Fruit fly (Drosophila melanogaster) whole organism, wandering third instar larva: ENCODE results near the gene Syp.

Experiments
- Abd-B ChIP-seq: fragments of >200 bp; optimal IDR thresholded peaks from 2 replicates; lab custom pipeline; 2017; ENCODE audit warnings: missing biosample characterization, missing genetic modification characterization
- CG32264 ChIP-seq: fragments of 200-800 bp; sonication (Bioruptor generic); optimal IDR thresholded peaks from 2 replicates; lab custom pipeline; 2016; ENCODE audit warnings: missing biosample characterization, missing genetic modification characterization
- CG9705 ChIP-seq: fragments of 200-800 bp; sonication (Bioruptor generic); optimal IDR thresholded peaks from 2 replicates; lab custom pipeline; 2018; ENCODE audit warnings: missing biosample characterization, mild to moderate bottlenecking, missing genetic modification characterization
- CrebA ChIP-seq: fragments of 200-800 bp; sonication (Bioruptor generic); optimal IDR thresholded peaks from 2 replicates; lab custom pipeline; 2016; ENCODE audit warnings: missing biosample characterization, mild to moderate bottlenecking, missing genetic modification characterization, borderline replicate concordance
- Dfd ChIP-seq: fragments of >200 bp; optimal IDR thresholded peaks from 2 replicates; lab custom pipeline; 2017; ENCODE audit warnings: missing biosample characterization, missing genetic modification characterization
- Dif ChIP-seq: fragments of 200-275, 200-300 bp; sonication (Bioruptor generic); optimal IDR thresholded peaks from 2 replicates; lab custom pipeline; 2018; ENCODE audit warnings: missing biosample characterization, missing genetic modification characterization; ENCODE audit not compliant: partially characterized antibody
- GATAd ChIP-seq: sonication (Bioruptor generic); optimal IDR thresholded peaks from 2 replicates; lab custom pipeline; 2016; ENCODE audit warnings: missing biosample characterization, missing genetic modification characterization
- HLH106 ChIP-seq: fragments of 200-800 bp; optimal IDR thresholded peaks from 3 replicates; lab custom pipeline; 2019; ENCODE audit warnings: missing biosample characterization, mild to moderate bottlenecking, missing genetic modification characterization, moderate library complexity
- Hnf4 ChIP-seq: fragments of 200-800 bp; sonication (Bioruptor generic); optimal IDR thresholded peaks from 2 replicates; lab custom pipeline; 2016; ENCODE audit warnings: missing biosample characterization, mild to moderate bottlenecking, missing genetic modification characterization
- Hr78 ChIP-seq: fragments of >200 bp; optimal IDR thresholded peaks from 2 replicates; lab custom pipeline; 2017; ENCODE audit warnings: missing biosample characterization, missing genetic modification characterization
- Hr83 ChIP-seq: fragments of 200-300 bp; sonication (Bioruptor generic); optimal IDR thresholded peaks from 2 replicates; lab custom pipeline; 2016; ENCODE audit warnings: missing biosample characterization, mild to moderate bottlenecking, missing genetic modification characterization, moderate library complexity; ENCODE audit not compliant: poor library complexity, severe bottlenecking
- Jra ChIP-seq: sonication (Bioruptor generic); optimal IDR thresholded peaks from 2 replicates; lab custom pipeline; 2016; ENCODE audit warnings: missing biosample characterization, missing genetic modification characterization
- Mio ChIP-seq: sonication (Bioruptor generic); optimal IDR thresholded peaks from 2 replicates; lab custom pipeline; 2016; ENCODE audit warnings: missing biosample characterization, missing genetic modification characterization
- Myc ChIP-seq: fragments of >200 bp; optimal IDR thresholded peaks from 2 replicates; lab custom pipeline; 2017
- N ChIP-seq: fragments of >200 bp; optimal IDR thresholded peaks from 2 replicates; lab custom pipeline; 2018; ENCODE audit warnings: missing biosample characterization, missing external identifiers, missing genetic modification characterization
- OdsH ChIP-seq: fragments of 200-800 bp; sonication (Bioruptor generic); optimal IDR thresholded peaks from 2 replicates; lab custom pipeline; 2016; ENCODE audit warnings: missing biosample characterization, mild to moderate bottlenecking, missing genetic modification characterization
- Rel ChIP-seq, 2 experiments: fragments of 200-800 bp; sonication (Bioruptor generic) in 1 of 2; optimal IDR thresholded peaks; 2 replicates in 1 of 2; 3 replicates in 1 of 2; lab custom pipeline; 2016 to 2019; ENCODE audit warnings: mild to moderate bottlenecking in 2 of 2, missing biosample characterization in 2 of 2, missing genetic modification characterization in 2 of 2, moderate library complexity in 1 of 2
- Sp1 ChIP-seq: fragments of 200-800 bp; sonication (Bioruptor generic); optimal IDR thresholded peaks from 3 replicates; lab custom pipeline; 2019; ENCODE audit warnings: missing biosample characterization, mild to moderate bottlenecking, missing genetic modification characterization, moderate library complexity
- Vsx2 ChIP-seq: fragments of 200-300, 225-300 bp; sonication (Bioruptor generic); optimal IDR thresholded peaks from 2 replicates; lab custom pipeline; 2018; ENCODE audit warnings: missing biosample characterization, missing genetic modification characterization; ENCODE audit not compliant: partially characterized antibody
- br ChIP-seq: fragments of 200-800 bp; sonication (Bioruptor generic); optimal IDR thresholded peaks from 2 replicates; lab custom pipeline; 2016; ENCODE audit warnings: missing biosample characterization, missing genetic modification characterization
- brk ChIP-seq: fragments of 200-800 bp; sonication (Bioruptor generic); optimal IDR thresholded peaks from 2 replicates; lab custom pipeline; 2016; ENCODE audit warnings: missing biosample characterization, mild to moderate bottlenecking, missing genetic modification characterization
- dl ChIP-seq, 2 experiments: fragments of 175-275, 200-275 bp in 1 of 2; fragments of 200-275 bp in 1 of 2; sonication (Bioruptor generic); optimal IDR thresholded peaks; lab custom pipeline; 2018; ENCODE audit warnings: mild to moderate bottlenecking in 2 of 2, missing biosample characterization in 2 of 2, missing genetic modification characterization in 2 of 2, moderate library complexity in 2 of 2; ENCODE audit not compliant: partially characterized antibody in 2 of 2, insufficient read depth in 1 of 2
- dmrt93B ChIP-seq: fragments of 200-800 bp; sonication (Bioruptor generic); optimal IDR thresholded peaks from 2 replicates; lab custom pipeline; 2018; ENCODE audit warnings: missing biosample characterization, mild to moderate bottlenecking, missing genetic modification characterization
- dsf ChIP-seq: sonication (Bioruptor generic); optimal IDR thresholded peaks from 2 replicates; lab custom pipeline; 2016; ENCODE audit warnings: missing biosample characterization, missing genetic modification characterization, borderline replicate concordance
- ey ChIP-seq: fragments of 200-800 bp; sonication (Bioruptor generic); optimal IDR thresholded peaks from 2 replicates; lab custom pipeline; 2016; ENCODE audit warnings: missing biosample characterization, missing genetic modification characterization
- foxo ChIP-seq, 2 experiments: fragments of 200-800 bp; sonication (Bioruptor generic); optimal IDR thresholded peaks; 2 replicates in 1 of 2; 3 replicates in 1 of 2; lab custom pipeline; 2016 to 2017; ENCODE audit warnings: missing biosample characterization in 2 of 2, missing genetic modification characterization in 2 of 2
- fru ChIP-seq: fragments of 200-800 bp; sonication (Bioruptor generic); optimal IDR thresholded peaks from 3 replicates; lab custom pipeline; 2016; ENCODE audit warnings: missing biosample characterization, mild to moderate bottlenecking, missing genetic modification characterization
- h ChIP-seq: fragments of 200-800 bp; sonication (Bioruptor generic); optimal IDR thresholded peaks from 3 replicates; lab custom pipeline; 2016; ENCODE audit warnings: missing biosample characterization, mild to moderate bottlenecking, missing genetic modification characterization
- jim ChIP-seq: fragments of 175-275, 200-325 bp; sonication (Bioruptor generic); optimal IDR thresholded peaks from 2 replicates; lab custom pipeline; 2016; ENCODE audit warnings: missing biosample characterization, mild to moderate bottlenecking, missing genetic modification characterization
- lola ChIP-seq: fragments of >200 bp; optimal IDR thresholded peaks from 2 replicates; lab custom pipeline; 2017; ENCODE audit warnings: missing biosample characterization, missing genetic modification characterization
- psq ChIP-seq: fragments of 200-800 bp; sonication (Bioruptor generic); optimal IDR thresholded peaks from 3 replicates; lab custom pipeline; 2017; ENCODE audit warnings: missing biosample characterization, mild to moderate bottlenecking, missing genetic modification characterization, moderate library complexity
- rgr ChIP-seq: fragments of 200-800 bp; sonication (Bioruptor generic); optimal IDR thresholded peaks from 3 replicates; lab custom pipeline; 2016; ENCODE audit warnings: missing biosample characterization, mild to moderate bottlenecking, missing genetic modification characterization
- sage ChIP-seq: fragments of 200-800 bp; sonication (Bioruptor generic); optimal IDR thresholded peaks from 2 replicates; lab custom pipeline; 2016; ENCODE audit warnings: missing biosample characterization, mild to moderate bottlenecking, missing genetic modification characterization
- sv ChIP-seq: fragments of 200-800 bp; sonication (Bioruptor generic); optimal IDR thresholded peaks from 3 replicates; lab custom pipeline; 2016; ENCODE audit warnings: missing biosample characterization, missing genetic modification characterization
- tai ChIP-seq: sonication (Bioruptor generic); optimal IDR thresholded peaks from 2 replicates; lab custom pipeline; 2016; ENCODE audit warnings: missing biosample characterization, missing genetic modification characterization
- usp ChIP-seq: fragments of >200 bp; optimal IDR thresholded peaks from 2 replicates; lab custom pipeline; 2017; ENCODE audit warnings: missing biosample characterization, missing genetic modification characterization
- woc ChIP-seq: sonication (Bioruptor generic); optimal IDR thresholded peaks from 2 replicates; lab custom pipeline; 2016; ENCODE audit warnings: missing biosample characterization, mild to moderate bottlenecking, missing genetic modification characterization

Gene Syp

dm6 chr3R:20765302-20766155 is 9.0 kb downstream of the Syp start:
- TF ChIP-seq dsf (GFP tag; lab: Kevin White, UChicago) (no peak), HLH106 (tag; lab: Kevin White, UChicago) (peak; percentile 82), psq (GFP tag; lab: Kevin White, UChicago) (peak; percentile 91), Hnf4 (peak; percentile 85), CrebA (peak; percentile 74), Dfd (GFP tag; lab: Kevin White, UChicago) (no peak), CG32264 (GFP tag; lab: Kevin White, UChicago) (peak; percentile 73), dmrt93B (GFP tag; lab: Kevin White, UChicago) (peak; percentile 52), foxo (GFP tag; optimal IDR thresholded peaks at IDR 0.05; lab: Kevin White, UChicago) (peak; percentile 40 to 91), OdsH (GFP tag; lab: Kevin White, UChicago) (peak; percentile 87), Dif (GFP tag; lab: Kevin White, UChicago) (peak; percentile 57), lola (no peak), Jra (peak; percentile 81), jim (GFP tag; lab: Kevin White, UChicago) (peak; percentile 91), dl (GFP tag; optimal IDR thresholded peaks at IDR 0.05; lab: Kevin White, UChicago; ENCODE audit: insufficient read depth in 1 of 2, partially characterized antibody in 2 of 2) (peak in 1 of 2 experiments; percentile 14), ey (GFP tag; lab: Kevin White, UChicago) (peak; percentile 90), Rel (GFP tag; optimal IDR thresholded peaks at IDR 0.05; lab: Kevin White, UChicago) (peak; percentile 94), Rel (tag; optimal IDR thresholded peaks at IDR 0.05; lab: Kevin White, UChicago) (peak; percentile 58), fru (GFP tag; lab: Kevin White, UChicago) (peak; percentile 87), tai (peak; percentile 94), Mio (GFP tag; lab: Kevin White, UChicago) (peak; percentile 50), CG9705 (GFP tag; lab: Kevin White, UChicago) (peak; percentile 21), sage (peak; percentile 50), Sp1 (GFP tag; lab: Kevin White, UChicago) (peak; percentile 70), Hr78 (no peak), h (peak; percentile 97), woc (GFP tag; lab: Kevin White, UChicago) (peak; percentile 78), N (GFP tag; lab: Kevin White, UChicago) (no peak), Vsx2 (peak; percentile 42), br (GFP tag; lab: Kevin White, UChicago) (peak; percentile 89), rgr (peak; percentile 88), GATAd (no peak), brk (GFP tag; lab: Kevin White, UChicago) (peak; percentile 53), Hr83 (peak; percentile 88), usp (GFP tag; lab: Kevin White, UChicago) (no peak)

dm6 chr3R:20766156-20766486 is 9.6 kb downstream of the Syp start:
- TF ChIP-seq lola (no peak), Jra (no peak), Hr83 (peak; percentile 85), Hr78 (no peak), Myc (lab: Kevin White, UChicago) (no peak)

dm6 chr3R:20772543-20772942 is 16.0 kb downstream of the Syp start, which contains the start of gene Takl1:
Gene Takl1, minus strand, starts transcription at chr3R:20772601.
- TF ChIP-seq Rel (GFP tag; optimal IDR thresholded peaks at IDR 0.05; lab: Kevin White, UChicago) (no peak), Rel (tag; optimal IDR thresholded peaks at IDR 0.05; lab: Kevin White, UChicago) (peak; percentile 97), sv (GFP tag; lab: Kevin White, UChicago) (no peak), Abd-B (GFP tag; lab: Kevin White, UChicago) (no peak), CG9705 (GFP tag; lab: Kevin White, UChicago) (no peak)
